Worm (Caenorhabditis elegans) whole organism, L1 larva: ENCODE data around the gene F41E6.15.
A peak's percentile ranks its signal among the peaks of the same experiment; 100 is the strongest.

Experiments used
- C04F5.9 ChIP-seq: sonication (generic microtip); optimal IDR thresholded peaks from 2 replicates; lab custom pipeline; 2016; ENCODE audit warnings: missing genetic modification characterization, missing compliant biosample characterization
- C16A3.4 ChIP-seq: fragments of 150-350 bp; optimal IDR thresholded peaks from 2 replicates; lab custom pipeline; 2014; ENCODE audit warnings: missing biosample characterization, missing genetic modification characterization
- F16B12.6 ChIP-seq: fragments of 150-350 bp; optimal IDR thresholded peaks from 2 replicates; lab custom pipeline; 2014; ENCODE audit warnings: missing biosample characterization, missing genetic modification characterization
- Y116A8C.19 ChIP-seq: sonication (generic microtip); optimal IDR thresholded peaks from 2 replicates; lab custom pipeline; 2016; ENCODE audit warnings: missing compliant biosample characterization, missing genetic modification characterization, borderline replicate concordance
- aha-1 ChIP-seq: fragments of 150-350 bp; optimal IDR thresholded peaks from 2 replicates; lab custom pipeline; 2014; ENCODE audit warnings: missing biosample characterization, missing genetic modification characterization
- alr-1 ChIP-seq: fragments of 200-800 bp; sonication (Bioruptor generic); optimal IDR thresholded peaks from 2 replicates; lab custom pipeline; 2018; ENCODE audit warnings: borderline replicate concordance, mild to moderate bottlenecking, missing genetic modification characterization, missing compliant biosample characterization
- aly-2 ChIP-seq: fragments of 150-350 bp; optimal IDR thresholded peaks from 2 replicates; lab custom pipeline; 2014; ENCODE audit warnings: missing biosample characterization, missing genetic modification characterization
- blmp-1 ChIP-seq: fragments of 150-350 bp; optimal IDR thresholded peaks from 2 replicates; lab custom pipeline; 2014; ENCODE audit warnings: missing biosample characterization, missing genetic modification characterization
- ceh-82 ChIP-seq, 3 experiments: fragments of 150-350 bp in 1 of 3; sonication (generic microtip) in 2 of 3; optimal IDR thresholded peaks; 2 replicates each; lab custom pipeline; 2014 to 2017; ENCODE audit warnings: missing biosample characterization in 3 of 3, missing genetic modification characterization in 3 of 3
- ceh-88 ChIP-seq: fragments of 200-800 bp; sonication (Bioruptor generic); IDR thresholded peaks from 2 replicates; pipeline ENCODE4 v1.3.6; 2022; ENCODE audit warnings: missing genetic modification characterization, missing compliant biosample characterization
- ces-1 ChIP-seq: fragments of 150-350 bp; optimal IDR thresholded peaks from 2 replicates; lab custom pipeline; 2014; ENCODE audit warnings: missing biosample characterization, missing genetic modification reagents, missing genetic modification characterization
- dpl-1 ChIP-seq, 3 experiments: fragments of 150-350 bp in 2 of 3; sonication (generic microtip) in 1 of 3; optimal IDR thresholded peaks; 2 replicates each; lab custom pipeline; 2014 to 2017; ENCODE audit warnings: missing biosample characterization in 3 of 3, missing genetic modification characterization in 3 of 3, missing genetic modification reagents in 3 of 3
- dsc-1 ChIP-seq: sonication (generic microtip); optimal IDR thresholded peaks from 2 replicates; lab custom pipeline; 2016; ENCODE audit warnings: mild to moderate bottlenecking, missing genetic modification characterization, missing compliant biosample characterization
- efl-1 ChIP-seq, 4 experiments: fragments of 150-350 bp; optimal IDR thresholded peaks in 3 of 4; peaks in 1 of 4; 1 replicate in 1 of 4; 2 replicates in 3 of 4; lab custom pipeline; 2014; ENCODE audit warnings: missing biosample characterization in 2 of 4, missing genetic modification characterization in 2 of 4, missing genetic modification reagents in 2 of 4
- egl-13 ChIP-seq: sonication (generic microtip); optimal IDR thresholded peaks from 2 replicates; lab custom pipeline; 2016; ENCODE audit warnings: missing genotype, missing genetic modification reagents, missing genetic modification characterization, missing compliant biosample characterization
- egl-27 ChIP-seq, 2 experiments: fragments of 150-350 bp in 1 of 2; sonication (generic microtip); optimal IDR thresholded peaks; 3 replicates each; lab custom pipeline; 2017 to 2018; ENCODE audit warnings: missing biosample characterization in 2 of 2, missing genetic modification characterization in 2 of 2, missing genetic modification reagents in 2 of 2
- elt-2 ChIP-seq: sonication (generic microtip); optimal IDR thresholded peaks from 2 replicates; lab custom pipeline; 2016; ENCODE audit warnings: missing genetic modification characterization, mild to moderate bottlenecking, inconsistent platforms, missing compliant biosample characterization, missing genetic modification reagents
- elt-3 ChIP-seq, 6 experiments: fragments of 150-350 bp in 1 of 6; sonication (generic microtip); optimal IDR thresholded peaks; 2 replicates each; lab custom pipeline; 2017 to 2018; ENCODE audit warnings: missing biosample characterization in 6 of 6, missing genetic modification characterization in 6 of 6, inconsistent platforms in 1 of 6
- fkh-4 ChIP-seq: sonication (generic microtip); optimal IDR thresholded peaks from 2 replicates; lab custom pipeline; 2016; ENCODE audit warnings: missing compliant biosample characterization, missing genetic modification characterization, borderline replicate concordance
- fkh-8 ChIP-seq: sonication (generic microtip); optimal IDR thresholded peaks from 2 replicates; lab custom pipeline; 2016; ENCODE audit warnings: mild to moderate bottlenecking, missing genetic modification characterization, missing compliant biosample characterization
- fos-1 ChIP-seq: fragments of 150-350 bp; optimal IDR thresholded peaks from 2 replicates; lab custom pipeline; 2014; ENCODE audit warnings: missing biosample characterization, missing genetic modification characterization
- hlh-17 ChIP-seq: fragments of 200-800 bp; sonication (Bioruptor generic); optimal IDR thresholded peaks from 2 replicates; lab custom pipeline; 2018; ENCODE audit warnings: missing genetic modification characterization, mild to moderate bottlenecking, missing compliant biosample characterization, moderate library complexity, borderline replicate concordance
- hpl-2 ChIP-seq: fragments of 150-350 bp; optimal IDR thresholded peaks from 2 replicates; lab custom pipeline; 2014; ENCODE audit warnings: missing biosample characterization, missing genetic modification reagents, missing genetic modification characterization
- irx-1 ChIP-seq: sonication (generic microtip); optimal IDR thresholded peaks from 2 replicates; lab custom pipeline; 2016; ENCODE audit warnings: missing genetic modification characterization, missing compliant biosample characterization
- isw-1 ChIP-seq: fragments of 200-800 bp; sonication (Bioruptor generic); IDR thresholded peaks from 2 replicates; pipeline ENCODE4 v1.3.6; 2022; ENCODE audit warnings: missing genetic modification characterization, missing compliant biosample characterization
- jun-1 ChIP-seq: fragments of 150-350 bp; optimal IDR thresholded peaks from 2 replicates; lab custom pipeline; 2014; ENCODE audit warnings: missing biosample characterization, missing genetic modification reagents, missing genetic modification characterization
- lin-14 ChIP-seq: fragments of 200-800 bp; sonication (Bioruptor generic); optimal IDR thresholded peaks from 2 replicates; lab custom pipeline; 2018; ENCODE audit warnings: mild to moderate bottlenecking, missing genetic modification characterization, moderate library complexity, missing compliant biosample characterization
- lin-15B ChIP-seq: fragments of 150-350 bp; sonication (generic microtip); optimal IDR thresholded peaks from 3 replicates; lab custom pipeline; 2014; ENCODE audit warnings: missing biosample characterization, missing genetic modification characterization
- lin-35 ChIP-seq, 2 experiments: fragments of 150-350 bp; optimal IDR thresholded peaks; 2 replicates each; lab custom pipeline; 2014; ENCODE audit warnings: missing biosample characterization in 2 of 2, missing genetic modification characterization in 2 of 2, missing genetic modification reagents in 2 of 2
- lin-39 ChIP-seq: fragments of 150-350 bp; optimal IDR thresholded peaks from 2 replicates; lab custom pipeline; 2014; ENCODE audit warnings: missing biosample characterization, missing genetic modification reagents, missing genetic modification characterization
- lir-3 ChIP-seq: sonication (generic microtip); optimal IDR thresholded peaks from 2 replicates; lab custom pipeline; 2016; ENCODE audit warnings: mild to moderate bottlenecking, missing genetic modification characterization, moderate library complexity, missing compliant biosample characterization; ENCODE audit not compliant: poor library complexity
- lsy-2 ChIP-seq, 2 experiments: fragments of 150-350 bp; optimal IDR thresholded peaks; 2 replicates each; lab custom pipeline; 2014; ENCODE audit warnings: missing biosample characterization in 2 of 2, missing genetic modification characterization in 2 of 2
- mef-2 ChIP-seq: fragments of 150-350 bp; optimal IDR thresholded peaks from 2 replicates; lab custom pipeline; 2014; ENCODE audit warnings: missing biosample characterization, missing genetic modification characterization
- nhr-11 ChIP-seq: fragments of 150-350 bp; optimal IDR thresholded peaks from 2 replicates; lab custom pipeline; 2014; ENCODE audit warnings: missing biosample characterization, missing genetic modification characterization
- nhr-19 ChIP-seq: fragments of 200-800 bp; sonication (Bioruptor generic); conservative IDR thresholded peaks from 2 replicates; pipeline ENCODE4 v1.3.6; 2022; ENCODE audit warnings: missing genetic modification characterization, missing compliant biosample characterization
- nhr-47 ChIP-seq: sonication (generic microtip); optimal IDR thresholded peaks from 2 replicates; lab custom pipeline; 2016; ENCODE audit warnings: mild to moderate bottlenecking, missing genetic modification characterization, moderate library complexity, missing compliant biosample characterization
- nhr-71 ChIP-seq: sonication (generic microtip); optimal IDR thresholded peaks from 2 replicates; lab custom pipeline; 2016; ENCODE audit warnings: mild to moderate bottlenecking, missing genetic modification characterization, moderate library complexity, missing compliant biosample characterization
- nhr-77 ChIP-seq: fragments of 150-350 bp; optimal IDR thresholded peaks from 2 replicates; lab custom pipeline; 2014; ENCODE audit warnings: missing biosample characterization, missing genetic modification characterization
- pag-3 ChIP-seq: sonication (generic microtip); optimal IDR thresholded peaks from 2 replicates; lab custom pipeline; 2017; ENCODE audit warnings: missing genetic modification characterization, mild to moderate bottlenecking, missing compliant biosample characterization, antibody characterized with exemption, borderline replicate concordance; ENCODE audit not compliant: insufficient read depth
- pax-3 ChIP-seq: fragments of 200-800 bp; sonication (Bioruptor generic); optimal IDR thresholded peaks from 2 replicates; lab custom pipeline; 2018; ENCODE audit warnings: mild to moderate bottlenecking, missing genetic modification characterization, moderate library complexity, missing compliant biosample characterization
- rnt-1 ChIP-seq: sonication (generic microtip); optimal IDR thresholded peaks from 2 replicates; lab custom pipeline; 2016; ENCODE audit warnings: mild to moderate bottlenecking, missing genetic modification characterization, moderate library complexity, missing compliant biosample characterization
- skn-1 ChIP-seq: fragments of 150-350 bp; optimal IDR thresholded peaks from 2 replicates; lab custom pipeline; 2014; ENCODE audit warnings: missing biosample characterization, missing genetic modification characterization
- sup-37 ChIP-seq: fragments of 200-800 bp; sonication (Bioruptor generic); optimal IDR thresholded peaks from 2 replicates; lab custom pipeline; 2018; ENCODE audit warnings: mild to moderate bottlenecking, missing genetic modification characterization, missing compliant biosample characterization
- swsn-7 ChIP-seq: sonication (generic microtip); optimal IDR thresholded peaks from 2 replicates; lab custom pipeline; 2016; ENCODE audit warnings: missing genetic modification characterization, missing compliant biosample characterization
- tlp-1 ChIP-seq: fragments of 150-350 bp; optimal IDR thresholded peaks from 2 replicates; lab custom pipeline; 2014; ENCODE audit warnings: missing biosample characterization, missing genetic modification characterization
- unc-130 ChIP-seq: fragments of 150-350 bp; optimal IDR thresholded peaks from 2 replicates; lab custom pipeline; 2017; ENCODE audit warnings: missing biosample characterization, missing genetic modification characterization, inconsistent platforms
- unc-30 ChIP-seq: sonication (generic microtip); optimal IDR thresholded peaks from 2 replicates; lab custom pipeline; 2017; ENCODE audit warnings: missing biosample characterization, missing genetic modification characterization
- unc-86 ChIP-seq: sonication (generic microtip); optimal IDR thresholded peaks from 2 replicates; lab custom pipeline; 2016; ENCODE audit warnings: missing genetic modification characterization, missing compliant biosample characterization
- xbp-1 ChIP-seq: sonication (generic microtip); optimal IDR thresholded peaks from 2 replicates; lab custom pipeline; 2016; ENCODE audit warnings: missing genetic modification characterization, missing compliant biosample characterization
- ztf-4 ChIP-seq: fragments of 150-350 bp; optimal IDR thresholded peaks from 2 replicates; lab custom pipeline; 2014; ENCODE audit warnings: missing biosample characterization, missing genetic modification characterization

The F41E6.15 gene

DNA sequence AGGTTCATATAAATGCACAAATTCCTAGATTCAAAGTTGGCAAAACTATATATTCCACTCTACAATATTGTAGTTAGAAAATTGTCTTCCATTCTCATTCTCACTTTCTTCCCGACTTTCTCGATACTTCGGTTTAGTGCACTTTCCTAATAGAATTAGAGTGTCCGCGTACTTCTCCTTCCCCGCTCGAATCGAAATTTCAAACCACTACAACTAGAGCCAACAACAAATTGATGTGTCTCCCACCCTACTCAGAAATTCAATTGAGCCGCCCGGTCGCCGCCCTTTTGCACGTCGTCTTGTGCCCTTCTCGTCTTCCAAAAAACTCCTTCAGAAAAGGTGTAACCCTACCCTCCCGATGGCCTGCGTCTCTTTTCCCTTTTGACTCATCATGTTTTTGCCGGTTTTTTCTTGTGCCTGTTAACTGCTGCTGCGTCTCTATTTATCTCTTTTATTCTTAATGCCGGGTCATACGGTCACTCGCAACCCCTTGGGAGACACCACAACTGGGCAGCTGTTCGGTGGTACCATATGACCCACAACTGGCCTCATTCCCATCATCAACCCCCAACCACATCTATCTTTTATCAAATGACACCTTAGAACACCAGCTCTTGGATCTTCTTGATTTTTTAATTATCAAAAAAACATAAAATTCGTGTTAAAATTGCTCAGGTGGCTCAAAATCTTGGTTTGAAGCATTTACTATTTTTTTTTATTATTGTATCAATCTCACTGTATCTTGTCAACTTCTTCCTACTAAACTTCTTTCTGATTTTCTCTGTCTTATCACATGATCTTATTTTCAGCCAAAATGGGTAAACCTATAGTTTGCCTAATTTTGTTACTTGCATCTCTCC lies 8.2 kb downstream of the F41E6.15 start, which contains the start of gene tag-196:
tag-196 (plus strand) TSS at position 810 of the 860 bp plus-strand sequence.
- TF ChIP-seq nhr-19 (GFP tag; lab: Robert Waterston, UW) (peak; percentile 36; the same call in 1 of the 2 replicates), alr-1 (no peak), ces-1 (GFP tag; lab: Kevin White, UChicago) (no peak), unc-86 (tag; lab: Kevin White, UChicago) (no peak), egl-27 (tag; optimal IDR thresholded peaks at IDR 0.05; lab: Kevin White, UChicago) (no peak), lin-35 (GFP tag; optimal IDR thresholded peaks at IDR 0.05; lab: Kevin White, UChicago) (peak in 1 of 2 experiments; percentile 28), blmp-1 (tag; lab: Kevin White, UChicago) (no peak), lsy-2 (tag; optimal IDR thresholded peaks at IDR 0.05; lab: Kevin White, UChicago) (peak; percentile 38 to 41), fkh-4 (tag; lab: Kevin White, UChicago) (no peak), irx-1 (tag; lab: Kevin White, UChicago) (no peak), elt-3 (tag; optimal IDR thresholded peaks at IDR 0.05; lab: Kevin White, UChicago) (no peak), fos-1 (tag; lab: Kevin White, UChicago) (no peak), elt-2 (no peak), efl-1 (optimal IDR thresholded peaks at IDR 0.05; lab: Kevin White, UChicago) (no peak), efl-1 (GFP tag; optimal IDR thresholded peaks at IDR 0.05 in 1 of 2; lab: Kevin White, UChicago) (peak; percentile 6 to 82), nhr-71 (peak; percentile 68), F16B12.6 (no peak), nhr-77 (no peak), mef-2 (no peak), nhr-47 (tag; lab: Kevin White, UChicago) (no peak), hlh-17 (GFP tag; lab: Kevin White, UChicago) (no peak), dsc-1 (tag; lab: Kevin White, UChicago) (no peak), fkh-8 (no peak), isw-1 (GFP tag; lab: Robert Waterston, UW) (no peak), ceh-88 (no peak), ceh-82 (tag; optimal IDR thresholded peaks at IDR 0.05; lab: Kevin White, UChicago) (no peak), skn-1 (tag; lab: Kevin White, UChicago) (no peak), dpl-1 (GFP tag; optimal IDR thresholded peaks at IDR 0.05; lab: Kevin White, UChicago) (no peak), swsn-7 (tag; lab: Kevin White, UChicago) (no peak), lin-39 (tag; lab: Kevin White, UChicago) (no peak), lir-3 (no peak), unc-130 (tag; lab: Kevin White, UChicago) (peak; percentile 74), hpl-2 (no peak), aly-2 (tag; lab: Kevin White, UChicago) (no peak), jun-1 (no peak), tlp-1 (no peak), egl-13 (tag; lab: Kevin White, UChicago) (no peak), lin-15B (tag; lab: Kevin White, UChicago) (no peak), pax-3 (no peak), C04F5.9 (tag; lab: Kevin White, UChicago) (no peak), sup-37 (no peak), ztf-4 (no peak), nhr-11 (no peak), unc-30 (tag; lab: Kevin White, UChicago) (no peak), pag-3 (tag; lab: Kevin White, UChicago) (peak; percentile 44), C16A3.4 (tag; lab: Kevin White, UChicago) (no peak), aha-1 (tag; lab: Kevin White, UChicago) (no peak), Y116A8C.19 (no peak), xbp-1 (tag; lab: Kevin White, UChicago) (no peak), lin-14 (peak; percentile 76), rnt-1 (peak; percentile 80)
